Worm (Caenorhabditis elegans): Measurements from ENCODE around the gene cept-2.

DNA sequence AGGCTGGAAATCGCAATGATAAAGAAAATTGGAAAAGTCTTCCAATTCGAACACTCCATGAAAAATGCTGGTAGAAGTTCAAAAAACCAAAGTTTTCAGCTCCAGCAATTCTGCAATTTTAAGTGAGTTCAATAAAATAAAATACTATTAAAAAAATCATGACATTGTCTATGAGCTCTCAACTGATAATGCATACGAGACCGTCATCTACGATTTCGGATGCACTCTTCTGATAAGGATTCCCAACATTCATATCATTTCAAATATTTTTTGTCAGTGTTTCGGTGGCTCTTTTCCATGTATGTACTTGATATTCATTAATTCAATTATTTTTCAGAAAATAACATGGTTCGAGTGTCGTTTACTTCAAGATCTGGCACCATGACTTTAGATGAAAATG lies 46.5 kb upstream of the cept-2 start, which contains the start of gene F14D7.6:
- TF ChIP-seq ama-1 (optimal IDR thresholded peaks at IDR 0.05), result no peak
- TF ChIP-seq ceh-13 (GFP tag; optimal IDR thresholded peaks at IDR 0.05), result no peak
- no peak for TF ChIP-seq flt-1 (GFP tag; IDR thresholded peaks at IDR 0.05)
- TF ChIP-seq hmg-4 (GFP tag; optimal IDR thresholded peaks at IDR 0.05), result no peak
- no peak for TF ChIP-seq hnd-1 (tag; optimal IDR thresholded peaks at IDR 0.05)
- no peak for TF ChIP-seq F13C5.2 (tag; optimal IDR thresholded peaks at IDR 0.05)
- TF ChIP-seq tbx-37 (GFP tag; conservative IDR thresholded peaks at IDR 0.05), result no peak
- no peak for TF ChIP-seq ets-7 (tag; optimal IDR thresholded peaks at IDR 0.05)
- no peak for TF ChIP-seq pes-1 (GFP tag; IDR thresholded peaks at IDR 0.05)
- TF ChIP-seq scrt-1 (GFP tag; IDR thresholded peaks at IDR 0.05), result no peak
- TF ChIP-seq aly-1 (tag; optimal IDR thresholded peaks at IDR 0.05), result no peak
